Fruit fly (Drosophila melanogaster) whole organism, embryonic: Measurements from ENCODE around the gene CG7483.

Experiments used
- CG12104 ChIP-seq: fragments of 200-800 bp; sonication (Bioruptor generic); optimal IDR thresholded peaks from 3 replicates; lab custom pipeline; 2016; ENCODE audit warnings: missing biosample characterization, missing genetic modification characterization
- CG13624 ChIP-seq: fragments of 200-800 bp; sonication (Bioruptor generic); optimal IDR thresholded peaks from 2 replicates; lab custom pipeline; 2016; ENCODE audit warnings: missing biosample characterization, missing genetic modification characterization
- CG15514 ChIP-seq: fragments of 200-800 bp; sonication (Bioruptor generic); optimal IDR thresholded peaks from 3 replicates; lab custom pipeline; 2017; ENCODE audit warnings: missing biosample characterization, missing genetic modification characterization, mild to moderate bottlenecking, moderate library complexity, missing genetic modification reagents
- CG16815 ChIP-seq: fragments of 200-800 bp; sonication (Bioruptor generic); optimal IDR thresholded peaks from 3 replicates; lab custom pipeline; 2017; ENCODE audit warnings: missing biosample characterization, mild to moderate bottlenecking, missing genetic modification characterization
- CG2712 ChIP-seq: fragments of 200-800 bp; optimal IDR thresholded peaks from 3 replicates; lab custom pipeline; 2019; ENCODE audit warnings: missing biosample characterization, mild to moderate bottlenecking, missing genetic modification characterization, moderate library complexity
- CG30403 ChIP-seq: fragments of 200-800 bp; sonication (Bioruptor generic); optimal IDR thresholded peaks from 3 replicates; lab custom pipeline; 2016; ENCODE audit warnings: missing biosample characterization, missing genetic modification characterization
- CG30431 ChIP-seq: fragments of 200-800 bp; sonication (Bioruptor generic); optimal IDR thresholded peaks from 2 replicates; lab custom pipeline; 2017; ENCODE audit warnings: missing biosample characterization, missing genetic modification characterization
- CG31388 ChIP-seq: fragments of 200-800 bp; sonication (Bioruptor generic); optimal IDR thresholded peaks from 2 replicates; lab custom pipeline; 2016; ENCODE audit warnings: missing biosample characterization, missing genetic modification characterization
- CG31441 ChIP-seq: fragments of 200-800 bp; sonication (Bioruptor generic); IDR thresholded peaks from 2 replicates; pipeline ENCODE4 v1.3.6; 2022; ENCODE audit warnings: missing biosample characterization, missing genetic modification characterization
- CG4282 ChIP-seq: fragments of 200-800 bp; sonication (Bioruptor generic); optimal IDR thresholded peaks from 2 replicates; lab custom pipeline; 2016; ENCODE audit warnings: missing biosample characterization, missing genetic modification characterization
- CG4328 ChIP-seq: fragments of 200-800 bp; sonication (Bioruptor generic); optimal IDR thresholded peaks from 3 replicates; lab custom pipeline; 2017; ENCODE audit warnings: missing biosample characterization, missing genetic modification reagents, missing genetic modification characterization
- CG4360 ChIP-seq: fragments of 200-800 bp; sonication (Bioruptor generic); IDR thresholded peaks from 2 replicates; pipeline ENCODE4 v1.3.6; 2022; ENCODE audit warnings: missing biosample characterization, missing genetic modification characterization
- CG4730 ChIP-seq: fragments of 200-800 bp; sonication (Bioruptor generic); IDR thresholded peaks from 2 replicates; pipeline ENCODE4 v1.3.6; 2022; ENCODE audit warnings: missing biosample characterization, missing genetic modification characterization
- CG6272 ChIP-seq: fragments of 200-800 bp; sonication (Bioruptor generic); IDR thresholded peaks from 2 replicates; pipeline ENCODE4 v1.3.6; 2022; ENCODE audit warnings: missing biosample characterization, missing genetic modification characterization
- CG7987 ChIP-seq: fragments of 200-800 bp; sonication (Bioruptor generic); optimal IDR thresholded peaks from 2 replicates; lab custom pipeline; 2018; ENCODE audit warnings: missing biosample characterization, mild to moderate bottlenecking, missing genetic modification characterization, moderate library complexity
- CG8281 ChIP-seq: fragments of 200-800 bp; sonication (Bioruptor generic); optimal IDR thresholded peaks from 2 replicates; lab custom pipeline; 2018; ENCODE audit warnings: missing biosample characterization, mild to moderate bottlenecking, missing genetic modification characterization, moderate library complexity
- CG9876 ChIP-seq: fragments of 200-800 bp; sonication (Bioruptor generic); optimal IDR thresholded peaks from 2 replicates; lab custom pipeline; 2016; ENCODE audit warnings: missing biosample characterization, missing genetic modification characterization
- Camta ChIP-seq: fragments of 200-800 bp; sonication (Bioruptor generic); optimal IDR thresholded peaks from 2 replicates; lab custom pipeline; 2016; ENCODE audit warnings: missing biosample characterization, missing genetic modification characterization
- D ChIP-seq, 2 experiments: fragments of 200-800 bp in 1 of 2; fragments of >200 bp in 1 of 2; sonication (Bioruptor generic) in 1 of 2; optimal IDR thresholded peaks; 2 replicates in 1 of 2; 3 replicates in 1 of 2; lab custom pipeline; 2017; ENCODE audit warnings: mild to moderate bottlenecking in 1 of 2, missing biosample characterization in 1 of 2, missing genetic modification characterization in 1 of 2, missing genetic modification reagents in 1 of 2
- Dbx ChIP-seq: fragments of 200-800 bp; sonication (Bioruptor generic); IDR thresholded peaks from 3 replicates; pipeline ENCODE4 v1.3.6; 2022; ENCODE audit warnings: missing biosample characterization, missing genetic modification characterization
- Dp ChIP-seq: fragments of 200-800 bp; sonication (Bioruptor generic); optimal IDR thresholded peaks from 2 replicates; lab custom pipeline; 2018; ENCODE audit warnings: missing biosample characterization, mild to moderate bottlenecking, missing genetic modification characterization, moderate library complexity
- Dref ChIP-seq: fragments of 200-800 bp; sonication (Bioruptor generic); IDR thresholded peaks from 2 replicates; pipeline ENCODE4 v1.3.6; 2022; ENCODE audit warnings: missing biosample characterization, missing genetic modification characterization
- Elba2 ChIP-seq: fragments of 200-800 bp; sonication (Bioruptor generic); optimal IDR thresholded peaks from 3 replicates; lab custom pipeline; 2016; ENCODE audit warnings: missing biosample characterization, missing genetic modification characterization
- H15 ChIP-seq: fragments of 200-800 bp; sonication (Bioruptor generic); IDR thresholded peaks from 3 replicates; pipeline ENCODE4 v1.3.6; 2022; ENCODE audit warnings: missing biosample characterization, missing genetic modification characterization
- HLHmδ ChIP-seq: fragments of 200-800 bp; sonication (Bioruptor generic); optimal IDR thresholded peaks from 2 replicates; lab custom pipeline; 2018; ENCODE audit warnings: missing biosample characterization, mild to moderate bottlenecking, missing genetic modification characterization, moderate library complexity
- Kr ChIP-seq: fragments of 200-800 bp; sonication (Bioruptor generic); optimal IDR thresholded peaks from 2 replicates; lab custom pipeline; 2017; ENCODE audit warnings: missing biosample characterization, mild to moderate bottlenecking, missing genetic modification characterization
- Meics ChIP-seq: fragments of 200-800 bp; sonication (Bioruptor generic); optimal IDR thresholded peaks from 2 replicates; lab custom pipeline; 2017; ENCODE audit warnings: missing biosample characterization, mild to moderate bottlenecking, missing genetic modification characterization
- NFAT ChIP-seq: fragments of 200-800 bp; sonication (Bioruptor generic); IDR thresholded peaks from 2 replicates; pipeline ENCODE4 v1.3.6; 2022; ENCODE audit warnings: missing biosample characterization, missing genetic modification characterization
- Nf-YB ChIP-seq: fragments of 200-800 bp; sonication (Bioruptor generic); optimal IDR thresholded peaks from 3 replicates; lab custom pipeline; 2019; ENCODE audit warnings: missing biosample characterization, mild to moderate bottlenecking, missing genetic modification characterization, moderate library complexity
- Sox102F ChIP-seq: fragments of 200-800 bp; sonication (Bioruptor generic); optimal IDR thresholded peaks from 2 replicates; lab custom pipeline; 2018; ENCODE audit warnings: missing biosample characterization, mild to moderate bottlenecking, missing genetic modification characterization, moderate library complexity
- Trl ChIP-seq, 3 experiments: fragments of >200 bp in 2 of 3; fragments of 200-800 bp in 1 of 3; sonication (Bioruptor generic) in 1 of 3; optimal IDR thresholded peaks; 2 replicates in 1 of 3; 3 replicates in 2 of 3; lab custom pipeline; 2016 to 2017; ENCODE audit warnings: missing biosample characterization in 1 of 3, missing genetic modification characterization in 1 of 3
- amos ChIP-seq: fragments of 200-800 bp; sonication (Bioruptor generic); IDR thresholded peaks from 2 replicates; pipeline ENCODE4 v1.3.6; 2022; ENCODE audit warnings: missing biosample characterization, missing genetic modification characterization; ENCODE audit not compliant: partially characterized antibody
- aop ChIP-seq: fragments of 200-800 bp; sonication (Bioruptor generic); IDR thresholded peaks from 2 replicates; pipeline ENCODE4 v1.3.6; 2022; ENCODE audit warnings: missing biosample characterization, missing genetic modification characterization
- ase ChIP-seq: fragments of 200-800 bp; sonication (Bioruptor generic); IDR thresholded peaks from 3 replicates; pipeline ENCODE4 v1.3.6; 2022; ENCODE audit warnings: missing biosample characterization, missing genetic modification characterization
- br ChIP-seq: fragments of >200 bp; optimal IDR thresholded peaks from 2 replicates; lab custom pipeline; 2017
- ci ChIP-seq: fragments of 200-800 bp; sonication (Bioruptor generic); IDR thresholded peaks from 3 replicates; pipeline ENCODE4 v1.3.6; 2022; ENCODE audit warnings: missing biosample characterization, missing genetic modification characterization
- croc ChIP-seq: fragments of 200-800 bp; sonication (Bioruptor generic); conservative IDR thresholded peaks from 3 replicates; pipeline ENCODE4 v1.3.6; 2022; ENCODE audit warnings: missing biosample characterization, missing genetic modification characterization
- da ChIP-seq: fragments of 200-800 bp; sonication (Bioruptor generic); optimal IDR thresholded peaks from 2 replicates; lab custom pipeline; 2016; ENCODE audit warnings: missing biosample characterization, missing genetic modification characterization
- fd3F ChIP-seq: fragments of 200-800 bp; sonication (Bioruptor generic); optimal IDR thresholded peaks from 2 replicates; lab custom pipeline; 2018; ENCODE audit warnings: missing biosample characterization, mild to moderate bottlenecking, missing genetic modification characterization, moderate library complexity
- gfzf ChIP-seq: fragments of 200-800 bp; sonication (Bioruptor generic); optimal IDR thresholded peaks from 2 replicates; lab custom pipeline; 2016; ENCODE audit warnings: missing biosample characterization, mild to moderate bottlenecking, missing genetic modification characterization, moderate library complexity
- grau ChIP-seq: fragments of 200-800 bp; optimal IDR thresholded peaks from 3 replicates; lab custom pipeline; 2019; ENCODE audit warnings: missing biosample characterization, mild to moderate bottlenecking, missing genetic modification characterization, moderate library complexity
- gro ChIP-seq: fragments of 200-800 bp; sonication (Bioruptor generic); optimal IDR thresholded peaks from 2 replicates; lab custom pipeline; 2016; ENCODE audit warnings: missing biosample characterization, missing genetic modification characterization
- gt ChIP-seq: fragments of 200-800 bp; sonication (Bioruptor generic); IDR thresholded peaks from 2 replicates; pipeline ENCODE4 v1.3.6; 2022; ENCODE audit warnings: missing biosample characterization, missing genetic modification characterization
- her ChIP-seq: fragments of 200-800 bp; sonication (Bioruptor generic); optimal IDR thresholded peaks from 2 replicates; lab custom pipeline; 2016; ENCODE audit warnings: missing biosample characterization, missing genetic modification characterization
- ind ChIP-seq: fragments of 200-800 bp; sonication (Bioruptor generic); optimal IDR thresholded peaks from 3 replicates; lab custom pipeline; 2016; ENCODE audit warnings: missing biosample characterization, missing genetic modification characterization
- inv ChIP-seq: fragments of 200-800 bp; sonication (Bioruptor generic); IDR thresholded peaks from 2 replicates; pipeline ENCODE4 v1.3.6; 2022; ENCODE audit warnings: missing biosample characterization, missing genetic modification characterization; ENCODE audit not compliant: partially characterized antibody
- jumu ChIP-seq: fragments of 200-800 bp; sonication (Bioruptor generic); optimal IDR thresholded peaks from 3 replicates; lab custom pipeline; 2016; ENCODE audit warnings: missing biosample characterization, missing genetic modification characterization
- nau ChIP-seq: fragments of 200-800 bp; sonication (Bioruptor generic); optimal IDR thresholded peaks from 3 replicates; lab custom pipeline; 2017; ENCODE audit warnings: missing biosample characterization, mild to moderate bottlenecking, missing genetic modification characterization, missing genetic modification reagents
- otp ChIP-seq: fragments of 200-800 bp; sonication (Bioruptor generic); IDR thresholded peaks from 3 replicates; pipeline ENCODE4, ENCODE4 v1.3.6; 2022; ENCODE audit warnings: missing biosample characterization, missing genetic modification characterization
- pb ChIP-seq: fragments of 200-800 bp; sonication (Bioruptor generic); optimal IDR thresholded peaks from 3 replicates; lab custom pipeline; 2016; ENCODE audit warnings: missing biosample characterization, missing genetic modification characterization
- shn ChIP-seq: fragments of 200-800 bp; sonication (Bioruptor generic); optimal IDR thresholded peaks from 3 replicates; lab custom pipeline; 2016; ENCODE audit warnings: missing biosample characterization, missing genetic modification characterization

Gene CG7483

dm6 chr3R:8354458-8354857, 41.5 kb downstream of the CG7483 start (continued):
- TF ChIP-seq grau (tag; lab: Kevin White, UChicago) (peak; percentile 89), Camta (GFP tag; lab: Kevin White, UChicago) (no peak), croc (GFP tag; lab: Robert Waterston, UW) (no peak), CG9876 (GFP tag; lab: Kevin White, UChicago) (no peak), Kr (GFP tag; lab: Kevin White, UChicago) (no peak), CG2712 (tag; lab: Kevin White, UChicago) (peak; percentile 42), gt (GFP tag; lab: Robert Waterston, UW) (no peak), D (optimal IDR thresholded peaks at IDR 0.05; lab: Kevin White, UChicago) (no peak), D (GFP tag; optimal IDR thresholded peaks at IDR 0.05; lab: Kevin White, UChicago) (no peak), nau (GFP tag; lab: Kevin White, UChicago) (no peak), gro (GFP tag; lab: Kevin White, UChicago) (no peak), shn (GFP tag; lab: Kevin White, UChicago) (no peak), Elba2 (no peak), CG15514 (GFP tag; lab: Kevin White, UChicago) (peak; percentile 13), otp (GFP tag; lab: Robert Waterston, UW) (no peak; the same call in 2 of the 3 replicates), CG30431 (GFP tag; lab: Kevin White, UChicago) (no peak), fd3F (GFP tag; lab: Kevin White, UChicago) (peak; percentile 28), br (lab: Kevin White, UChicago) (no peak), jumu (no peak), gfzf (no peak), CG31388 (GFP tag; lab: Kevin White, UChicago) (no peak), CG12104 (GFP tag; lab: Kevin White, UChicago) (no peak), Nf-YB (GFP tag; lab: Kevin White, UChicago) (no peak), CG4730 (GFP tag; lab: Robert Waterston, UW) (peak; percentile 47), Dbx (GFP tag; lab: Robert Waterston, UW) (peak; percentile 71), ind (peak; percentile 40), ci (peak; percentile 81), CG6272 (GFP tag; lab: Robert Waterston, UW) (no peak), CG8281 (tag; lab: Kevin White, UChicago) (no peak), inv (GFP tag; lab: Robert Waterston, UW) (no peak), Trl (optimal IDR thresholded peaks at IDR 0.05; lab: Kevin White, UChicago) (no peak), Trl (GFP tag; optimal IDR thresholded peaks at IDR 0.05; lab: Kevin White, UChicago) (no peak), ase (GFP tag; lab: Robert Waterston, UW) (peak; percentile 63; the same call in 2 of the 3 replicates), NFAT (GFP tag; lab: Robert Waterston, UW) (peak; percentile 53), Dp (GFP tag; lab: Kevin White, UChicago) (no peak), pb (GFP tag; lab: Kevin White, UChicago) (no peak), CG7987 (GFP tag; lab: Kevin White, UChicago) (no peak), CG13624 (GFP tag; lab: Kevin White, UChicago) (no peak), Dref (no peak), CG16815 (GFP tag; lab: Kevin White, UChicago) (no peak), Meics (GFP tag; lab: Kevin White, UChicago) (peak; percentile 56), CG31441 (no peak; the same call in 1 of the 2 replicates), CG4360 (0 out of 2 replicates have a peak, but pooled peaks have one; percentile 10), aop (GFP tag; lab: Robert Waterston, UW) (no peak), da (GFP tag; lab: Kevin White, UChicago) (no peak), CG4328 (no peak), CG30403 (GFP tag; lab: Kevin White, UChicago) (peak; percentile 33), her (GFP tag; lab: Kevin White, UChicago) (no peak), Sox102F (GFP tag; lab: Kevin White, UChicago) (peak; percentile 78), H15 (peak; percentile 59; the same call in 1 of the 3 replicates), HLHmδ (no peak), CG4282 (GFP tag; lab: Kevin White, UChicago) (no peak), amos (GFP tag; lab: Robert Waterston, UW) (no peak)
